Fruit fly (Drosophila melanogaster) whole organism, embryonic: ENCODE data around the gene ddbt.

ENCODE experiments used
- CG10274 ChIP-seq: fragments of 200-800 bp; sonication (Bioruptor generic); optimal IDR thresholded peaks from 3 replicates; lab custom pipeline; 2017; ENCODE audit warnings: missing biosample characterization, mild to moderate bottlenecking, missing genetic modification characterization
- CG15073 ChIP-seq: fragments of 200-800 bp; sonication (Bioruptor generic); optimal IDR thresholded peaks from 2 replicates; lab custom pipeline; 2016; ENCODE audit warnings: missing biosample characterization, missing genetic modification characterization
- CG17361 ChIP-seq: fragments of 200-800 bp; sonication (Bioruptor generic); IDR thresholded peaks from 3 replicates; pipeline ENCODE4 v1.3.6; 2022; ENCODE audit warnings: missing biosample characterization, missing genetic modification characterization
- CG17385 ChIP-seq: fragments of 200-800 bp; sonication (Bioruptor generic); optimal IDR thresholded peaks from 3 replicates; lab custom pipeline; 2018; ENCODE audit warnings: missing biosample characterization, mild to moderate bottlenecking, missing genetic modification characterization
- CG2889 ChIP-seq: fragments of 200-800 bp; sonication (Bioruptor generic); IDR thresholded peaks from 3 replicates; pipeline ENCODE4 v1.3.6; 2022; ENCODE audit warnings: missing biosample characterization, missing genetic modification characterization
- CG30403 ChIP-seq: fragments of 200-800 bp; sonication (Bioruptor generic); optimal IDR thresholded peaks from 3 replicates; lab custom pipeline; 2016; ENCODE audit warnings: missing biosample characterization, missing genetic modification characterization
- CG3407 ChIP-seq: fragments of 200-800 bp; sonication (Bioruptor generic); optimal IDR thresholded peaks from 2 replicates; lab custom pipeline; 2018; ENCODE audit warnings: missing biosample characterization, mild to moderate bottlenecking, missing genetic modification characterization
- CG3726 ChIP-seq: fragments of 200-800 bp; sonication (Bioruptor generic); IDR thresholded peaks from 3 replicates; pipeline ENCODE4, ENCODE4 v1.3.6; 2022; ENCODE audit warnings: missing biosample characterization, missing genetic modification characterization
- CG43689 ChIP-seq: fragments of 200-800 bp; sonication (Bioruptor generic); IDR thresholded peaks from 2 replicates; pipeline ENCODE4 v1.3.6; 2022; ENCODE audit warnings: missing biosample characterization, missing genetic modification characterization
- CG4404 ChIP-seq: fragments of 200-800 bp; sonication (Bioruptor generic); IDR thresholded peaks from 2 replicates; pipeline ENCODE4 v1.3.6; 2022; ENCODE audit warnings: missing biosample characterization, missing genetic modification characterization
- CG6272 ChIP-seq: fragments of 200-800 bp; sonication (Bioruptor generic); IDR thresholded peaks from 2 replicates; pipeline ENCODE4 v1.3.6; 2022; ENCODE audit warnings: missing biosample characterization, missing genetic modification characterization
- CG6689 ChIP-seq: fragments of 200-800 bp; sonication (Bioruptor generic); IDR thresholded peaks from 2 replicates; pipeline ENCODE4 v1.3.6; 2022; ENCODE audit warnings: missing biosample characterization, missing genetic modification characterization
- CG6765 ChIP-seq: fragments of 200-800 bp; sonication (Bioruptor generic); optimal IDR thresholded peaks from 3 replicates; lab custom pipeline; 2017; ENCODE audit warnings: missing biosample characterization, mild to moderate bottlenecking, missing genetic modification characterization
- CG7372 ChIP-seq: fragments of 200-800 bp; sonication (Bioruptor generic); IDR thresholded peaks from 2 replicates; pipeline ENCODE4 v1.3.6; 2022; ENCODE audit warnings: missing biosample characterization, missing genetic modification characterization
- CG8765 ChIP-seq: fragments of 200-800 bp; sonication (Bioruptor generic); IDR thresholded peaks from 2 replicates; pipeline ENCODE4 v1.3.6; 2022; ENCODE audit warnings: missing biosample characterization, missing genetic modification characterization
- CG9876 ChIP-seq: fragments of 200-800 bp; sonication (Bioruptor generic); optimal IDR thresholded peaks from 2 replicates; lab custom pipeline; 2016; ENCODE audit warnings: missing biosample characterization, missing genetic modification characterization
- CHES-1-like ChIP-seq: fragments of 200-800 bp; sonication (Bioruptor generic); optimal IDR thresholded peaks from 2 replicates; lab custom pipeline; 2016; ENCODE audit warnings: missing biosample characterization, missing genetic modification characterization
- CTCF ChIP-seq: fragments of 200-800 bp; sonication (Bioruptor generic); optimal IDR thresholded peaks from 2 replicates; lab custom pipeline; 2017; ENCODE audit warnings: missing biosample characterization, mild to moderate bottlenecking, missing genetic modification characterization, moderate library complexity
- Dad ChIP-seq: fragments of 200-800 bp; sonication (Bioruptor generic); optimal IDR thresholded peaks from 3 replicates; lab custom pipeline; 2016; ENCODE audit warnings: missing biosample characterization, missing genetic modification characterization
- Deaf1 ChIP-seq: fragments of 200-800 bp; optimal IDR thresholded peaks from 3 replicates; lab custom pipeline; 2019; ENCODE audit warnings: missing biosample characterization, mild to moderate bottlenecking, missing genetic modification characterization, moderate library complexity
- Doc2 ChIP-seq: fragments of 200-800 bp; sonication (Bioruptor generic); IDR thresholded peaks from 2 replicates; pipeline ENCODE4 v1.3.6; 2022; ENCODE audit warnings: missing biosample characterization, missing genetic modification characterization
- HLH4C ChIP-seq: fragments of 200-800 bp; sonication (Bioruptor generic); IDR thresholded peaks from 3 replicates; pipeline ENCODE4 v1.3.6; 2022; ENCODE audit warnings: missing biosample characterization, missing genetic modification characterization; ENCODE audit not compliant: partially characterized antibody
- HLH54F ChIP-seq: fragments of 200-800 bp; sonication (Bioruptor generic); optimal IDR thresholded peaks from 3 replicates; lab custom pipeline; 2016; ENCODE audit warnings: missing biosample characterization, missing genetic modification characterization
- HLHmδ ChIP-seq: fragments of 200-800 bp; sonication (Bioruptor generic); optimal IDR thresholded peaks from 2 replicates; lab custom pipeline; 2018; ENCODE audit warnings: missing biosample characterization, mild to moderate bottlenecking, missing genetic modification characterization, moderate library complexity
- Hsf ChIP-seq: fragments of 200-800 bp; sonication (Bioruptor generic); optimal IDR thresholded peaks from 3 replicates; lab custom pipeline; 2016; ENCODE audit warnings: missing biosample characterization, missing genetic modification characterization
- Mrtf ChIP-seq: fragments of 200-800 bp; sonication (Bioruptor generic); IDR thresholded peaks from 3 replicates; pipeline ENCODE4 v1.3.6; 2022; ENCODE audit warnings: missing biosample characterization, missing genetic modification characterization
- Neu2 ChIP-seq: fragments of 200-800 bp; sonication (Bioruptor generic); optimal IDR thresholded peaks from 3 replicates; lab custom pipeline; 2016; ENCODE audit warnings: missing biosample characterization, missing genetic modification characterization, borderline replicate concordance
- Nf-YA ChIP-seq: fragments of 200-800 bp; sonication (Bioruptor generic); IDR thresholded peaks from 2 replicates; pipeline ENCODE4 v1.3.6; 2022; ENCODE audit warnings: missing biosample characterization, missing genetic modification characterization
- NfI ChIP-seq: fragments of 200-800 bp; sonication (Bioruptor generic); optimal IDR thresholded peaks from 3 replicates; lab custom pipeline; 2018; ENCODE audit warnings: missing biosample characterization, mild to moderate bottlenecking, missing genetic modification characterization, moderate library complexity
- Poxn ChIP-seq: fragments of 200-800 bp; sonication (Bioruptor generic); IDR thresholded peaks from 2 replicates; pipeline ENCODE4 v1.3.6; 2022; ENCODE audit warnings: missing biosample characterization, missing genetic modification characterization
- Rx ChIP-seq: fragments of 200-800 bp; sonication (Bioruptor generic); IDR thresholded peaks from 2 replicates; pipeline ENCODE4 v1.3.6; 2022; ENCODE audit warnings: missing biosample characterization, missing genetic modification characterization
- Trl ChIP-seq, 3 experiments: fragments of >200 bp in 2 of 3; fragments of 200-800 bp in 1 of 3; sonication (Bioruptor generic) in 1 of 3; optimal IDR thresholded peaks; 2 replicates in 1 of 3; 3 replicates in 2 of 3; lab custom pipeline; 2016 to 2017; ENCODE audit warnings: missing biosample characterization in 1 of 3, missing genetic modification characterization in 1 of 3
- ab ChIP-seq: fragments of 200-800 bp; sonication (Bioruptor generic); optimal IDR thresholded peaks from 2 replicates; lab custom pipeline; 2016; ENCODE audit warnings: missing biosample characterization, missing genetic modification characterization
- abd-A ChIP-seq: fragments of 200-800 bp; sonication (Bioruptor generic); optimal IDR thresholded peaks from 3 replicates; lab custom pipeline; 2019; ENCODE audit warnings: missing biosample characterization, mild to moderate bottlenecking, missing genetic modification characterization, moderate library complexity
- ac ChIP-seq: fragments of 200-800 bp; sonication (Bioruptor generic); optimal IDR thresholded peaks from 3 replicates; lab custom pipeline; 2017; ENCODE audit warnings: missing biosample characterization, mild to moderate bottlenecking, missing genetic modification characterization
- al ChIP-seq: fragments of 200-800 bp; sonication (Bioruptor generic); IDR thresholded peaks from 2 replicates; pipeline ENCODE4 v1.3.6; 2022; ENCODE audit warnings: missing biosample characterization, missing genetic modification characterization
- az2 ChIP-seq: fragments of 200-800 bp; sonication (Bioruptor generic); optimal IDR thresholded peaks from 3 replicates; lab custom pipeline; 2016; ENCODE audit warnings: missing biosample characterization, missing genetic modification characterization
- bigmax ChIP-seq: fragments of 200-800 bp; sonication (Bioruptor generic); optimal IDR thresholded peaks from 2 replicates; lab custom pipeline; 2018; ENCODE audit warnings: missing biosample characterization, mild to moderate bottlenecking, missing genetic modification characterization
- cato ChIP-seq: fragments of 200-800 bp; sonication (Bioruptor generic); optimal IDR thresholded peaks from 2 replicates; lab custom pipeline; 2016; ENCODE audit warnings: missing biosample characterization, missing genetic modification characterization, borderline replicate concordance
- da ChIP-seq: fragments of 200-800 bp; sonication (Bioruptor generic); optimal IDR thresholded peaks from 2 replicates; lab custom pipeline; 2016; ENCODE audit warnings: missing biosample characterization, missing genetic modification characterization
- exex ChIP-seq: fragments of 200-800 bp; sonication (Bioruptor generic); optimal IDR thresholded peaks from 4 replicates; lab custom pipeline; 2018; ENCODE audit warnings: missing biosample characterization, mild to moderate bottlenecking, missing genetic modification characterization, moderate library complexity
- ftz-f1 ChIP-seq: fragments of 200-800 bp; sonication (Bioruptor generic); optimal IDR thresholded peaks from 2 replicates; lab custom pipeline; 2016; ENCODE audit warnings: missing biosample characterization, missing genetic modification characterization
- grn ChIP-seq: fragments of 200-800 bp; sonication (Bioruptor generic); optimal IDR thresholded peaks from 3 replicates; lab custom pipeline; 2017; ENCODE audit warnings: missing biosample characterization, missing genetic modification characterization
- nerfin-2 ChIP-seq: fragments of 200-800 bp; sonication (Bioruptor generic); IDR thresholded peaks from 2 replicates; pipeline ENCODE4 v1.3.6; 2022; ENCODE audit warnings: missing biosample characterization, missing genetic modification characterization; ENCODE audit not compliant: partially characterized antibody
- odd ChIP-seq: fragments of 200-800 bp; sonication (Bioruptor generic); optimal IDR thresholded peaks from 2 replicates; lab custom pipeline; 2017; ENCODE audit warnings: missing biosample characterization, mild to moderate bottlenecking, missing genetic modification characterization
- org-1 ChIP-seq: fragments of 200-800 bp; sonication (Bioruptor generic); optimal IDR thresholded peaks from 2 replicates; lab custom pipeline; 2017; ENCODE audit warnings: missing biosample characterization, missing genetic modification characterization
- p53 ChIP-seq: fragments of 200-800 bp; sonication (Bioruptor generic); optimal IDR thresholded peaks from 2 replicates; lab custom pipeline; 2016; ENCODE audit warnings: missing biosample characterization, missing genetic modification characterization
- pfk ChIP-seq: fragments of 200-800 bp; sonication (Bioruptor generic); optimal IDR thresholded peaks from 2 replicates; lab custom pipeline; 2018; ENCODE audit warnings: missing biosample characterization, mild to moderate bottlenecking, missing genetic modification characterization, moderate library complexity
- salm ChIP-seq: fragments of 200-800 bp; sonication (Bioruptor generic); optimal IDR thresholded peaks from 2 replicates; lab custom pipeline; 2018; ENCODE audit warnings: missing biosample characterization, mild to moderate bottlenecking, missing genetic modification characterization
- trh ChIP-seq: fragments of 200-800 bp; sonication (Bioruptor generic); optimal IDR thresholded peaks from 2 replicates; lab custom pipeline; 2016; ENCODE audit warnings: missing biosample characterization, missing genetic modification characterization

The ddbt gene

DNA sequence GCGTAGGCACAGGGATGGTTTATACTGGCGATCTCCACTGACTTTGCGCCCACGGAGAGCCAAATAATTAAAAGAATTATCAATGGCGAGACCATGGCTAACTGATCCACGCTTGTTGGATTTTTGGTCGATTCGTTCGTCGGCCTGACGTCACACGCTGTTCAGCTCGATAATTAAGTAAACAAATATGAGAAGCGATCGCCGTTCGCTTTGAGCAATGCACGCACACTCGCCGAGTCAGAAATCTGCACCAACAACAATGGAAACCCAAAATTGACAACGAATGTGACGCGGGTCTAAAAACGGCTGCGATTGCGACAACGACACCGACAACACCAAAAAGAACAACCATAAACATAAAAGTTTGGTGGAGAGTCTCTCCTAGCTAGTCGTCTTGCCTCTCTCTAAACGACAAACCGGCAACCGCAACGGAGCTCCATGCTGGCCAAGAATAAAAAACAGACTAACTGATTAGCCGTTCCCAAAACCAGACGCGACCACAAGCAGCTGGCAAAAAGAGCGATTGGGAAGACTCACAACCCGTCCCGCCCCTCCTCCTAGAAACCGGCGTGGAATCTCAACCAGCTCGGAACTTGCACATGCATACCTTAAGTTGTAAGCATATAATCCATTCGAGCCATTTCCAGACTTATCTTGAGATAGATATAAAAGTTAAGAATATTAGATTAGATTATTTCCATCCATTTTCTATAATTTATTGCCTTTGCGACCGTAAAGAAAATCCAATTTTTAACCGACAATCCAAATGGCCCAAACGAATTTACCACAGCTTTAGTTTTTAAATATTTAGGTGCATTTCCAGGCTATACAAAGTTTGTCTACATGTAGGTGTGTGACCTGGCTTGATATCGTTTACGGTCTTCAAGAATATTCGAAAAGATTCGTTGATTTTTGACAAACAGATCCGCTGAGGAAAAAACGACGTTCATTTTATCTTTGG lies 15.2 kb downstream of the ddbt start, which contains the start of gene mthl9 (continued):
- TF ChIP-seq Rx = no peak
- no peak for TF ChIP-seq CG4404 (GFP tag; lab: Robert Waterston, UW)
- no peak for TF ChIP-seq Mrtf (GFP tag; lab: Robert Waterston, UW)
- no peak for TF ChIP-seq CG10274
- TF ChIP-seq CG2889 = no peak
- TF ChIP-seq p53 (GFP tag; lab: Kevin White, UChicago) = no peak
- peak; percentile 80 for TF ChIP-seq CTCF (GFP tag; lab: Kevin White, UChicago)
- TF ChIP-seq Hsf (GFP tag; lab: Kevin White, UChicago) = no peak
- peak; percentile 46 for TF ChIP-seq odd (GFP tag; lab: Kevin White, UChicago)
- no peak for TF ChIP-seq Nf-YA (GFP tag; lab: Robert Waterston, UW)
- no peak for TF ChIP-seq salm (tag; lab: Kevin White, UChicago)
- TF ChIP-seq Poxn (GFP tag; lab: Robert Waterston, UW) = no peak
- no peak for TF ChIP-seq HLH4C (GFP tag; lab: Robert Waterston, UW)
- no peak for TF ChIP-seq pfk (GFP tag; lab: Kevin White, UChicago)
- TF ChIP-seq Dad (GFP tag; lab: Kevin White, UChicago) = no peak
- TF ChIP-seq CG3407 (GFP tag; lab: Kevin White, UChicago) = no peak
- TF ChIP-seq Neu2 = no peak
- TF ChIP-seq CG8765 (GFP tag; lab: Robert Waterston, UW) = no peak
- peak in 1 of 2 experiments; percentile 75 for TF ChIP-seq Trl (optimal IDR thresholded peaks at IDR 0.05; lab: Kevin White, UChicago)
- peak; percentile 41 for TF ChIP-seq Trl (GFP tag; optimal IDR thresholded peaks at IDR 0.05; lab: Kevin White, UChicago)
- TF ChIP-seq cato (GFP tag; lab: Kevin White, UChicago) = no peak
- no peak for TF ChIP-seq CG7372 (GFP tag; lab: Robert Waterston, UW)
- TF ChIP-seq ab = no peak
- TF ChIP-seq CG6272 = no peak
- TF ChIP-seq abd-A (tag; lab: Kevin White, UChicago) = no peak
- no peak for TF ChIP-seq az2 (GFP tag; lab: Kevin White, UChicago)
- no peak for TF ChIP-seq da
- TF ChIP-seq ac (GFP tag; lab: Kevin White, UChicago) = no peak
- TF ChIP-seq ftz-f1 = no peak
- no peak for TF ChIP-seq HLHmδ
- no peak for TF ChIP-seq HLH54F
- TF ChIP-seq CG15073 = no peak
- peak; percentile 17 for TF ChIP-seq CG17385 (GFP tag; lab: Kevin White, UChicago)
- no peak for TF ChIP-seq bigmax (GFP tag; lab: Kevin White, UChicago)
- TF ChIP-seq grn = peak; percentile 14
- no peak for TF ChIP-seq CG3726
- TF ChIP-seq trh (GFP tag; lab: Kevin White, UChicago) = no peak
- TF ChIP-seq nerfin-2 (GFP tag; lab: Robert Waterston, UW) = no peak
- TF ChIP-seq NfI (GFP tag; lab: Kevin White, UChicago) = peak; percentile 8
- TF ChIP-seq CG6765 (GFP tag; lab: Kevin White, UChicago) = peak; percentile 45
- no peak for TF ChIP-seq CG30403 (GFP tag; lab: Kevin White, UChicago)
- peak; percentile 53 for TF ChIP-seq Deaf1 (tag; lab: Kevin White, UChicago)
- no peak for TF ChIP-seq CG43689 (GFP tag; lab: Robert Waterston, UW)
- no peak for TF ChIP-seq org-1 (GFP tag; lab: Kevin White, UChicago)
- TF ChIP-seq CHES-1-like (GFP tag; lab: Kevin White, UChicago) = no peak
- no peak for TF ChIP-seq Doc2
- no peak for TF ChIP-seq CG9876
- no peak; the same call in 2 of the 3 replicates for TF ChIP-seq CG17361
- peak; percentile 58 for TF ChIP-seq exex (tag; lab: Kevin White, UChicago)
- TF ChIP-seq al (GFP tag; lab: Robert Waterston, UW) = no peak
- TF ChIP-seq CG6689 (GFP tag; lab: Robert Waterston, UW) = no peak
